Fruit fly (Drosophila melanogaster) whole organism, embryonic: ENCODE measurements around the gene HP1b.
A peak's percentile ranks its signal among the peaks of the same experiment; 100 is the strongest.

ENCODE experiments used
- Atf6 ChIP-seq: fragments of 200-800 bp; sonication (Bioruptor generic); IDR thresholded peaks from 2 replicates; pipeline ENCODE4 v1.3.6; 2022; ENCODE audit warnings: missing biosample characterization, missing genetic modification characterization
- C15 ChIP-seq: fragments of 200-800 bp; sonication (Bioruptor generic); IDR thresholded peaks from 3 replicates; pipeline ENCODE4 v1.3.6; 2022; ENCODE audit warnings: missing biosample characterization, missing genetic modification characterization
- CG10274 ChIP-seq: fragments of 200-800 bp; sonication (Bioruptor generic); optimal IDR thresholded peaks from 3 replicates; lab custom pipeline; 2017; ENCODE audit warnings: missing biosample characterization, mild to moderate bottlenecking, missing genetic modification characterization
- CG10431 ChIP-seq: fragments of 200-800 bp; sonication (Bioruptor generic); optimal IDR thresholded peaks from 3 replicates; lab custom pipeline; 2018; ENCODE audit warnings: missing biosample characterization, mild to moderate bottlenecking, missing genetic modification characterization
- CG10654 ChIP-seq: fragments of 200-800 bp; sonication (Bioruptor generic); optimal IDR thresholded peaks from 2 replicates; lab custom pipeline; 2016; ENCODE audit warnings: missing biosample characterization, missing genetic modification characterization
- CG10959 ChIP-seq: fragments of 200-800 bp; sonication (Bioruptor generic); IDR thresholded peaks from 2 replicates; pipeline ENCODE4 v1.3.6; 2022; ENCODE audit warnings: missing biosample characterization, missing genetic modification characterization
- CG11696 ChIP-seq: fragments of 200-800 bp; sonication (Bioruptor generic); IDR thresholded peaks from 2 replicates; pipeline ENCODE4 v1.3.6; 2022; ENCODE audit warnings: missing biosample characterization, missing genetic modification characterization
- CG12299 ChIP-seq: fragments of 200-800 bp; sonication (Bioruptor generic); optimal IDR thresholded peaks from 2 replicates; lab custom pipeline; 2018; ENCODE audit warnings: missing biosample characterization, mild to moderate bottlenecking, missing genetic modification characterization
- CG12659 ChIP-seq: fragments of 200-800 bp; sonication (Bioruptor generic); optimal IDR thresholded peaks from 3 replicates; lab custom pipeline; 2017; ENCODE audit warnings: mild to moderate bottlenecking, missing biosample characterization, missing genetic modification reagents, missing genetic modification characterization
- CG14710 ChIP-seq: fragments of 200-800 bp; sonication (Bioruptor generic); optimal IDR thresholded peaks from 3 replicates; lab custom pipeline; 2019; ENCODE audit warnings: missing biosample characterization, mild to moderate bottlenecking, missing genetic modification characterization, moderate library complexity
- CG15269 ChIP-seq: fragments of 200-800 bp; sonication (Bioruptor generic); optimal IDR thresholded peaks from 2 replicates; lab custom pipeline; 2018; ENCODE audit warnings: missing biosample characterization, mild to moderate bottlenecking, missing genetic modification characterization, moderate library complexity
- CG17612 ChIP-seq: fragments of 200-800 bp; sonication (Bioruptor generic); IDR thresholded peaks from 2 replicates; pipeline ENCODE4 v1.3.6; 2022; ENCODE audit warnings: missing biosample characterization, missing genetic modification characterization
- CG17802 ChIP-seq: fragments of 200-800 bp; sonication (Bioruptor generic); optimal IDR thresholded peaks from 2 replicates; lab custom pipeline; 2018; ENCODE audit warnings: missing biosample characterization, mild to moderate bottlenecking, missing genetic modification characterization, moderate library complexity
- CG34376 ChIP-seq: fragments of 200-800 bp; sonication (Bioruptor generic); optimal IDR thresholded peaks from 2 replicates; lab custom pipeline; 2018; ENCODE audit warnings: missing biosample characterization, mild to moderate bottlenecking, missing genetic modification characterization
- CG4328 ChIP-seq: fragments of 200-800 bp; sonication (Bioruptor generic); optimal IDR thresholded peaks from 3 replicates; lab custom pipeline; 2017; ENCODE audit warnings: missing biosample characterization, missing genetic modification reagents, missing genetic modification characterization
- CG43689 ChIP-seq: fragments of 200-800 bp; sonication (Bioruptor generic); IDR thresholded peaks from 2 replicates; pipeline ENCODE4 v1.3.6; 2022; ENCODE audit warnings: missing biosample characterization, missing genetic modification characterization
- CG4404 ChIP-seq: fragments of 200-800 bp; sonication (Bioruptor generic); IDR thresholded peaks from 2 replicates; pipeline ENCODE4 v1.3.6; 2022; ENCODE audit warnings: missing biosample characterization, missing genetic modification characterization
- CG4617 ChIP-seq: fragments of 200-800 bp; sonication (Bioruptor generic); optimal IDR thresholded peaks from 3 replicates; lab custom pipeline; 2016; ENCODE audit warnings: missing biosample characterization, missing genetic modification characterization, borderline replicate concordance
- CG8478 ChIP-seq: fragments of >200 bp; optimal IDR thresholded peaks from 2 replicates; lab custom pipeline; 2018
- CG9437 ChIP-seq: fragments of 200-800 bp; sonication (Bioruptor generic); optimal IDR thresholded peaks from 2 replicates; lab custom pipeline; 2018; ENCODE audit warnings: missing biosample characterization, mild to moderate bottlenecking, missing genetic modification characterization
- CG9932 ChIP-seq: fragments of 200-800 bp; sonication (Bioruptor generic); IDR thresholded peaks from 2 replicates; pipeline ENCODE4 v1.3.6; 2022; ENCODE audit warnings: missing biosample characterization, missing genetic modification characterization
- CTCF ChIP-seq: fragments of 200-800 bp; sonication (Bioruptor generic); optimal IDR thresholded peaks from 2 replicates; lab custom pipeline; 2017; ENCODE audit warnings: missing biosample characterization, mild to moderate bottlenecking, missing genetic modification characterization, moderate library complexity
- ERR ChIP-seq: fragments of 200-800 bp; sonication (Bioruptor generic); optimal IDR thresholded peaks from 2 replicates; lab custom pipeline; 2016; ENCODE audit warnings: missing biosample characterization, missing genetic modification characterization
- H2.0 ChIP-seq: fragments of 200-800 bp; sonication (Bioruptor generic); IDR thresholded peaks from 2 replicates; pipeline ENCODE4 v1.3.6; 2022; ENCODE audit warnings: missing biosample characterization, missing genetic modification characterization
- HmgD ChIP-seq: fragments of 200-800 bp; sonication (Bioruptor generic); optimal IDR thresholded peaks from 3 replicates; lab custom pipeline; 2016; ENCODE audit warnings: missing biosample characterization, missing genetic modification characterization
- Jarid2 ChIP-seq: fragments of 200-800 bp; sonication (Bioruptor generic); optimal IDR thresholded peaks from 3 replicates; lab custom pipeline; 2017; ENCODE audit warnings: mild to moderate bottlenecking, missing biosample characterization, missing genetic modification reagents, missing genetic modification characterization
- Max ChIP-seq: fragments of 200-800 bp; sonication (Bioruptor generic); optimal IDR thresholded peaks from 2 replicates; lab custom pipeline; 2016; ENCODE audit warnings: missing biosample characterization, mild to moderate bottlenecking, missing genetic modification characterization
- Myb ChIP-seq: fragments of 200-800 bp; sonication (Bioruptor generic); optimal IDR thresholded peaks from 2 replicates; lab custom pipeline; 2016; ENCODE audit warnings: missing biosample characterization, missing genetic modification characterization
- Oli ChIP-seq: fragments of 200-800 bp; sonication (Bioruptor generic); optimal IDR thresholded peaks from 2 replicates; lab custom pipeline; 2018; ENCODE audit warnings: missing biosample characterization, mild to moderate bottlenecking, missing genetic modification characterization, moderate library complexity
- Optix ChIP-seq: fragments of 200-800 bp; sonication (Bioruptor generic); IDR thresholded peaks from 3 replicates; pipeline ENCODE4 v1.3.6; 2022; ENCODE audit warnings: missing biosample characterization, missing genetic modification characterization
- Sin3A ChIP-seq: fragments of >200 bp; optimal IDR thresholded peaks from 2 replicates; lab custom pipeline; 2018
- Taf1 ChIP-seq: fragments of 200-800 bp; sonication (Bioruptor generic); IDR thresholded peaks from 2 replicates; pipeline ENCODE4 v1.3.6; 2022; ENCODE audit warnings: missing biosample characterization, missing genetic modification characterization
- Tbp ChIP-seq: fragments of >200 bp; optimal IDR thresholded peaks from 2 replicates; lab custom pipeline; 2018; ENCODE audit warnings: missing biosample characterization, missing genetic modification characterization
- cas ChIP-seq: fragments of 200-800 bp; sonication (Bioruptor generic); IDR thresholded peaks from 2 replicates; pipeline ENCODE4 v1.3.6; 2022; ENCODE audit warnings: missing biosample characterization, missing genetic modification characterization
- caup ChIP-seq: fragments of 200-800 bp; sonication (Bioruptor generic); optimal IDR thresholded peaks from 3 replicates; lab custom pipeline; 2017; ENCODE audit warnings: missing biosample characterization, mild to moderate bottlenecking, missing genetic modification characterization, moderate library complexity; ENCODE audit not compliant: severe bottlenecking
- dmrt99B ChIP-seq: fragments of 200-800 bp; sonication (Bioruptor generic); optimal IDR thresholded peaks from 2 replicates; lab custom pipeline; 2018; ENCODE audit warnings: missing biosample characterization, mild to moderate bottlenecking, missing genetic modification characterization, moderate library complexity
- fd102C ChIP-seq: fragments of 200-800 bp; sonication (Bioruptor generic); optimal IDR thresholded peaks from 2 replicates; lab custom pipeline; 2018; ENCODE audit warnings: missing biosample characterization, mild to moderate bottlenecking, missing genetic modification characterization, moderate library complexity
- kah ChIP-seq: fragments of 200-800 bp; sonication (Bioruptor generic); optimal IDR thresholded peaks from 2 replicates; lab custom pipeline; 2018; ENCODE audit warnings: missing biosample characterization, mild to moderate bottlenecking, missing genetic modification characterization
- kay ChIP-seq: fragments of 200-800 bp; sonication (Bioruptor generic); optimal IDR thresholded peaks from 2 replicates; lab custom pipeline; 2016; ENCODE audit warnings: missing biosample characterization, missing genetic modification characterization
- org-1 ChIP-seq: fragments of 200-800 bp; sonication (Bioruptor generic); optimal IDR thresholded peaks from 2 replicates; lab custom pipeline; 2017; ENCODE audit warnings: missing biosample characterization, missing genetic modification characterization
- phol ChIP-seq: fragments of 200-800 bp; sonication (Bioruptor generic); optimal IDR thresholded peaks from 3 replicates; lab custom pipeline; 2018; ENCODE audit warnings: missing biosample characterization, mild to moderate bottlenecking, missing genetic modification characterization, moderate library complexity
- pnt ChIP-seq: fragments of 200-800 bp; sonication (Bioruptor generic); optimal IDR thresholded peaks from 3 replicates; lab custom pipeline; 2016; ENCODE audit warnings: missing biosample characterization, missing genetic modification characterization
- prd ChIP-seq, 3 experiments: fragments of >200 bp in 2 of 3; fragments of 200-800 bp in 1 of 3; sonication (Bioruptor generic) in 1 of 3; optimal IDR thresholded peaks in 2 of 3; IDR thresholded peaks in 1 of 3; 2 replicates in 2 of 3; 3 replicates in 1 of 3; pipeline versions ENCODE4 v1.3.6 to Lab custom; 2017 to 2022; ENCODE audit warnings: missing biosample characterization in 1 of 3, missing genetic modification characterization in 1 of 3
- row ChIP-seq: fragments of 200-800 bp; sonication (Bioruptor generic); IDR thresholded peaks from 3 replicates; pipeline ENCODE4 v1.3.6; 2022; ENCODE audit warnings: missing biosample characterization, missing genetic modification characterization
- sob ChIP-seq: fragments of 200-800 bp; sonication (Bioruptor generic); IDR thresholded peaks from 2 replicates; pipeline ENCODE4 v1.3.6; 2022; ENCODE audit warnings: missing biosample characterization, missing genetic modification characterization
- stwl ChIP-seq: fragments of 200-800 bp; sonication (Bioruptor generic); optimal IDR thresholded peaks from 3 replicates; lab custom pipeline; 2018; ENCODE audit warnings: missing biosample characterization, mild to moderate bottlenecking, missing genetic modification characterization, moderate library complexity
- tin ChIP-seq: fragments of 200-800 bp; sonication (Bioruptor generic); optimal IDR thresholded peaks from 3 replicates; lab custom pipeline; 2016; ENCODE audit warnings: missing biosample characterization, missing genetic modification characterization
- tll ChIP-seq, 2 experiments: fragments of 200-800 bp in 1 of 2; fragments of >200 bp in 1 of 2; sonication (Bioruptor generic) in 1 of 2; optimal IDR thresholded peaks; 2 replicates each; lab custom pipeline; 2017 to 2019; ENCODE audit warnings: missing biosample characterization in 2 of 2, missing genetic modification characterization in 2 of 2, mild to moderate bottlenecking in 1 of 2, moderate library complexity in 1 of 2
- trem ChIP-seq: fragments of 200-800 bp; optimal IDR thresholded peaks from 3 replicates; lab custom pipeline; 2019; ENCODE audit warnings: missing biosample characterization, mild to moderate bottlenecking, missing genetic modification characterization, moderate library complexity
- twi ChIP-seq: fragments of 200-800 bp; optimal IDR thresholded peaks from 2 replicates; lab custom pipeline; 2019; ENCODE audit warnings: missing biosample characterization, mild to moderate bottlenecking, missing genetic modification characterization, moderate library complexity

The HP1b gene

DNA sequence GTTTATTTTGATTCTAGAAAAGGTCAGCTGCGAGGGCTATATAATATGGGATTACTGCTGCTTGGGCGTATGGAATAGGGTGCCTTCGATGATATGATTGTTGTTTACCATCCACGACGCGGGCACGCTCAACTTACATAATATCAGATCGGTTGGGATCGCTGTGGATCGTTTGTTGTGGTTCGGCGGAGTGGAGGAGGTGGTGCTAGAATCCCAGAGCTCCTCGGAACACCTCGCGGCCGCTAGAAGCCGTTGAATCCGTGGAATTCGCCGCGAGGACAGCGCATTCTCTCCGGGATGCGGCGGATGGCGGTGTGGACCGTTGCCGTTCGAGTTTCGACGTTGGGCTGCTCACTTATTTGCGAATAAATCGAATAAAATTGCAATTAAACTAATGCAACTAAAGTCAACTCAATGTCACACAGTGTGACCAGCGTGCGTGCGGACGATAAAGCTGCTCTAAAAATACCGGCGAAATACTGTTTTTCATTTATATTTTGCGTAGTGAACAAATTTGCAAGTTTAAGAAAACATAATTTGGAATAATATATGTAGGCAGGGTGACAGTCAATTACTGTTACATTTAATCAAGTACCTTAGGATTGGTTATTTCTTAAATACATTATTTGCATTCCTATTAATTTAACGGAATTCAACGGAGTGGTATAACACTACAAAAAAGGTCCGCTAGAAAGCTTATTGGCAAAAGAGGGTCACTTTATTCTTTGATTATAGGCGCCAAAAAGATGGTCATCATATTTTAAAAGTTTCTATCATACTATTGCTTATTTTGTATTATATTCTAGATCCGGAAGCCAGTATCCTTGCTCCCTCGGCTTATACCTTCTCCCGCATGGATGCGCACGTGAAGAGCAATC, 22.7 kb downstream of the HP1b start, which contains the start of gene CG7766 (continued):
- no peak for TF ChIP-seq CG11696 (GFP tag; lab: Robert Waterston, UW)
- no peak for TF ChIP-seq phol (tag; lab: Kevin White, UChicago)
- TF ChIP-seq sob (GFP tag; lab: Robert Waterston, UW) = no peak
- TF ChIP-seq HmgD (GFP tag; lab: Kevin White, UChicago) = no peak
- TF ChIP-seq dmrt99B (tag; lab: Kevin White, UChicago) = no peak
- TF ChIP-seq twi (tag; lab: Kevin White, UChicago) = no peak
- TF ChIP-seq org-1 = no peak
- TF ChIP-seq Jarid2 = no peak
- TF ChIP-seq CG10431 = no peak
- TF ChIP-seq CG9932 (GFP tag; lab: Robert Waterston, UW) = no peak
- no peak for TF ChIP-seq prd (optimal IDR thresholded peaks at IDR 0.05; lab: Kevin White, UChicago)
- no peak for TF ChIP-seq prd (GFP tag; IDR thresholded peaks at IDR 0.05; lab: Robert Waterston, UW)
- peak; percentile 26 for TF ChIP-seq CG9437 (GFP tag; lab: Kevin White, UChicago)
- TF ChIP-seq Max (GFP tag; lab: Kevin White, UChicago) = no peak
- TF ChIP-seq CG4617 (GFP tag; lab: Kevin White, UChicago) = peak; percentile 9
- peak; percentile 34; the same call in 2 of the 3 replicates for TF ChIP-seq row
- peak; percentile 25 for TF ChIP-seq CTCF (GFP tag; lab: Kevin White, UChicago)
- peak; percentile 96 for TF ChIP-seq ERR (GFP tag; lab: Kevin White, UChicago)
- no peak for TF ChIP-seq Taf1 (GFP tag; lab: Robert Waterston, UW)
- no peak for TF ChIP-seq pnt (GFP tag; lab: Kevin White, UChicago)
- TF ChIP-seq C15 (GFP tag; lab: Robert Waterston, UW) = no peak
- peak; percentile 15 for TF ChIP-seq trem (tag; lab: Kevin White, UChicago)
- TF ChIP-seq Myb (GFP tag; lab: Kevin White, UChicago) = peak; percentile 21
- no peak for TF ChIP-seq caup (GFP tag; lab: Kevin White, UChicago)
- no peak for TF ChIP-seq CG4328
- TF ChIP-seq CG10959 (GFP tag; lab: Robert Waterston, UW) = no peak
- no peak for TF ChIP-seq Oli (tag; lab: Kevin White, UChicago)
- no peak for TF ChIP-seq H2.0 (GFP tag; lab: Robert Waterston, UW)
- TF ChIP-seq CG34376 (GFP tag; lab: Kevin White, UChicago) = no peak
- no peak for TF ChIP-seq CG15269 (tag; lab: Kevin White, UChicago)
- TF ChIP-seq kay (GFP tag; lab: Kevin White, UChicago) = no peak
- TF ChIP-seq stwl = peak; percentile 25
- TF ChIP-seq CG4404 (GFP tag; lab: Robert Waterston, UW) = no peak
- TF ChIP-seq tin (GFP tag; lab: Kevin White, UChicago) = no peak
- no peak for TF ChIP-seq Tbp (GFP tag; lab: Kevin White, UChicago)
- peak in 1 of 2 experiments; percentile 86 for TF ChIP-seq tll (GFP tag; optimal IDR thresholded peaks at IDR 0.05; lab: Kevin White, UChicago)
- TF ChIP-seq CG10654 (GFP tag; lab: Kevin White, UChicago) = no peak
- TF ChIP-seq CG12659 (GFP tag; lab: Kevin White, UChicago) = peak; percentile 41
- TF ChIP-seq CG43689 (GFP tag; lab: Robert Waterston, UW) = no peak
- TF ChIP-seq Sin3A (lab: Kevin White, UChicago) = peak; percentile 23
- no peak for TF ChIP-seq CG12299 (tag; lab: Kevin White, UChicago)
- TF ChIP-seq CG8478 (lab: Kevin White, UChicago) = no peak
- no peak for TF ChIP-seq kah (GFP tag; lab: Kevin White, UChicago)
- no peak for TF ChIP-seq fd102C (GFP tag; lab: Kevin White, UChicago)
- no peak for TF ChIP-seq CG17802 (tag; lab: Kevin White, UChicago)
- no peak for TF ChIP-seq Optix
- no peak for TF ChIP-seq CG10274 (GFP tag; lab: Kevin White, UChicago)
- no peak for TF ChIP-seq cas (GFP tag; lab: Robert Waterston, UW)
- TF ChIP-seq CG14710 (tag; lab: Kevin White, UChicago) = no peak
- no peak for TF ChIP-seq CG17612 (GFP tag; lab: Robert Waterston, UW)
- 0 out of 2 replicates have a peak, but pooled peaks have one; percentile 20 for TF ChIP-seq Atf6 (GFP tag; lab: Robert Waterston, UW)
